Worm (Caenorhabditis elegans): ENCODE measurements around the gene C07B5.6.

- TF ChIP-seq fkh-10 (GFP tag; optimal IDR thresholded peaks at IDR 0.05) (no peak), nfya-1 (tag; optimal IDR thresholded peaks at IDR 0.05; ENCODE audit: insufficient read depth) (no peak), ceh-28 (tag; optimal IDR thresholded peaks at IDR 0.05) (no peak), ama-1 (optimal IDR thresholded peaks at IDR 0.05) (no peak), nhr-237 (tag; optimal IDR thresholded peaks at IDR 0.05) (no peak), tbx-2 (tag; optimal IDR thresholded peaks at IDR 0.05) (no peak), ztf-11 (tag; optimal IDR thresholded peaks at IDR 0.05) (no peak), ceh-9 (tag; optimal IDR thresholded peaks at IDR 0.05) (no peak), ceh-82 (tag; optimal IDR thresholded peaks at IDR 0.05) (no peak), R02D3.7 (tag; optimal IDR thresholded peaks at IDR 0.05) (no peak), zag-1 (tag; optimal IDR thresholded peaks at IDR 0.05) (no peak), nhr-77 (tag; optimal IDR thresholded peaks at IDR 0.05) (no peak)
Observed at ce11 chrX:9504911-9505397, 13.9 kb upstream of the C07B5.6 start.
